Fruit fly (Drosophila melanogaster): ENCODE data around the gene skd.
A peak's percentile ranks its signal among the peaks of the same experiment; 100 is the strongest.

Gene skd

DNA sequence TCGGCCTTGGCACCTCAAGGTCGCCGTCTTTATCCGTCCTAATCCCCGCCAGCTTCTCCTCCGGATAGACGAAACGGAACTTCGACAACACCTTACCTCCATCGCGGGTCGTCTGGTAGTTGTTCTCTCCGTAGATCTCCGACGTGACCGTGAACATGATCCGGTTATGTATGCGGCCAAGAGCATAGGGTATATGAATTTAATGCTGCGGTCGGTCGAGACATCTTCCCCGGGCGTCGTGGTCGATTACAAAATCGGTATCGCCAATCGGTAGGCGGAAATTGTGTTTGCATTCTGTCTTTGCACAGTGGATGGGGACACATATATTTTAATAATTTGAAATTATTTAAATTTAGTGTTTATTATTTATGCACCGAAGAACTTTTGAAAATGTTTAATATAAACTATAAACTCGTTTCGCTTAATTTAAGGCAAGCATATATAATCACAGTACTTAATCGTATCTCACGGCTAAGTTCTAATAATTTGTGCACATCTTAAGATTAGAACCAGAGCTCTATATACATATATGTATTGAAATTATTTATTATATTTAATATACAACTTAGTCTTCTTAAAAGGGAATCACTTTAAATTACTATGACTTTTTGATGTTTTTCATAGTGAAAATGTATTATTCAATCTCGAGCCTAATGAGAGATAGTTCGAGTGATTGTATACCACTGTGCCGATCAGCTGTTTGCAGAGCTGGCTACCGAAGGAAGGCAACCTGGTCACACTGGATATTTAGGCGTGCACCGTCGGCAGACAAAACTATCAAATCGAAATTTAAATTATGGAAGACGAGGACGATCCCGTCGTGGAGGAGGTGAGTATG lies 4.1 kb upstream of the skd start, which contains the start of the genes CG10584 and Polr3E (continued):
- TF ChIP-seq CG7357 (GFP tag; IDR thresholded peaks at IDR 0.05) (peak; percentile 73), Kr (GFP tag; optimal IDR thresholded peaks at IDR 0.05) (peak; percentile 16), Fer3 (tag; optimal IDR thresholded peaks at IDR 0.05) (peak; percentile 90), scrt (GFP tag; optimal IDR thresholded peaks at IDR 0.05) (peak; percentile 87), B-H2 (GFP tag; optimal IDR thresholded peaks at IDR 0.05) (peak; percentile 92), jigr1 (GFP tag; IDR thresholded peaks at IDR 0.05) (peak; percentile 62; the same call in 2 of the 3 replicates), CTCF (GFP tag; optimal IDR thresholded peaks at IDR 0.05) (peak; percentile 5), caup (GFP tag; optimal IDR thresholded peaks at IDR 0.05; ENCODE audit: severe bottlenecking) (peak; percentile 93), fd3F (GFP tag; optimal IDR thresholded peaks at IDR 0.05) (peak; percentile 90), CG12236 (GFP tag; optimal IDR thresholded peaks at IDR 0.05) (no peak), CG10565 (GFP tag; optimal IDR thresholded peaks at IDR 0.05) (peak; percentile 30), Ptx1 (GFP tag; IDR thresholded peaks at IDR 0.05) (peak; percentile 86), aop (GFP tag; IDR thresholded peaks at IDR 0.05) (no peak), Elba2 (GFP tag; optimal IDR thresholded peaks at IDR 0.05) (peak; percentile 55), sug (tag; optimal IDR thresholded peaks at IDR 0.05) (peak; percentile 95), dysf (GFP tag; IDR thresholded peaks at IDR 0.05) (peak; percentile 90), rib (GFP tag; IDR thresholded peaks at IDR 0.05) (peak; percentile 67), CkIIα-i1 (GFP tag; IDR thresholded peaks at IDR 0.05) (no peak), bowl (GFP tag; IDR thresholded peaks at IDR 0.05) (peak; percentile 41; the same call in 1 of the 2 replicates), Vsx1 (GFP tag; optimal IDR thresholded peaks at IDR 0.05) (peak; percentile 86), CG11560 (tag; IDR thresholded peaks at IDR 0.05) (peak; percentile 51; the same call in 2 of the 3 replicates), inv (GFP tag; IDR thresholded peaks at IDR 0.05; ENCODE audit: partially characterized antibody) (no peak), peb (GFP tag; IDR thresholded peaks at IDR 0.05) (peak; percentile 56; the same call in 1 of the 2 replicates), danr (GFP tag; IDR thresholded peaks at IDR 0.05) (peak; percentile 73), Myb (GFP tag; optimal IDR thresholded peaks at IDR 0.05) (peak; percentile 19), ham (GFP tag; IDR thresholded peaks at IDR 0.05) (no peak), bab2 (GFP tag; optimal IDR thresholded peaks at IDR 0.05) (peak; percentile 22), chm (GFP tag; IDR thresholded peaks at IDR 0.05) (peak; percentile 28), CG6654 (GFP tag; optimal IDR thresholded peaks at IDR 0.05) (peak; percentile 81), dan (GFP tag; IDR thresholded peaks at IDR 0.05) (no peak), CG16815 (GFP tag; optimal IDR thresholded peaks at IDR 0.05) (peak; percentile 89), CG13894 (tag; optimal IDR thresholded peaks at IDR 0.05) (peak; percentile 91), prd (optimal IDR thresholded peaks at IDR 0.05) (no peak), prd (GFP tag; IDR thresholded peaks at IDR 0.05) (peak; percentile 87), nerfin-1 (tag; optimal IDR thresholded peaks at IDR 0.05) (peak; percentile 93), ftz-f1 (GFP tag; optimal IDR thresholded peaks at IDR 0.05) (peak; percentile 77), ap (GFP tag; IDR thresholded peaks at IDR 0.05) (peak; percentile 63), Mrtf (GFP tag; IDR thresholded peaks at IDR 0.05) (peak; percentile 68; the same call in 1 of the 3 replicates), ssp (GFP tag; IDR thresholded peaks at IDR 0.05) (peak; percentile 74), abd-A (tag; optimal IDR thresholded peaks at IDR 0.05) (peak; percentile 37), CG11398 (GFP tag; optimal IDR thresholded peaks at IDR 0.05) (no peak), HmgZ (tag; optimal IDR thresholded peaks at IDR 0.05) (peak; percentile 87), seq (GFP tag; IDR thresholded peaks at IDR 0.05) (peak; percentile 78), CG3726 (GFP tag; IDR thresholded peaks at IDR 0.05) (no peak), hth (optimal IDR thresholded peaks at IDR 0.05) (no peak), vfl (GFP tag; optimal IDR thresholded peaks at IDR 0.05) (no peak), grn (GFP tag; optimal IDR thresholded peaks at IDR 0.05) (no peak), tin (GFP tag; optimal IDR thresholded peaks at IDR 0.05) (peak; percentile 84), slbo (GFP tag; IDR thresholded peaks at IDR 0.05) (peak; percentile 83), Rfx (GFP tag; IDR thresholded peaks at IDR 0.05) (peak; percentile 85), Ssrp (tag; optimal IDR thresholded peaks at IDR 0.05) (peak; percentile 93)
